Worm (Caenorhabditis elegans) whole organism, young adult: Measurements from ENCODE around the gene F35E8.10.

Experiments used
- B0035.1 ChIP-seq: sonication (generic microtip); optimal IDR thresholded peaks from 2 replicates; lab custom pipeline; 2016; ENCODE audit warnings: missing genetic modification characterization, mild to moderate bottlenecking, missing compliant biosample characterization, missing genotype, missing genetic modification reagents
- B0261.1 ChIP-seq: sonication (generic microtip); optimal IDR thresholded peaks from 2 replicates; lab custom pipeline; 2016; ENCODE audit warnings: mild to moderate bottlenecking, missing genetic modification characterization, moderate library complexity, missing compliant biosample characterization
- D2030.7 ChIP-seq: fragments of 200-800 bp; sonication (Bioruptor generic); IDR thresholded peaks from 2 replicates; pipeline ENCODE4 v1.3.6; 2022; ENCODE audit warnings: missing genetic modification reagents, missing genetic modification characterization, missing compliant biosample characterization
- F22D6.2 ChIP-seq: sonication (generic microtip); optimal IDR thresholded peaks from 2 replicates; lab custom pipeline; 2016; ENCODE audit warnings: mild to moderate bottlenecking, missing genetic modification characterization, missing compliant biosample characterization
- F23B12.7 ChIP-seq: sonication (generic microtip); optimal IDR thresholded peaks from 2 replicates; lab custom pipeline; 2017; ENCODE audit warnings: missing genetic modification characterization, mild to moderate bottlenecking, missing compliant biosample characterization, antibody characterized with exemption, moderate library complexity; ENCODE audit not compliant: insufficient read depth
- F49E8.2 ChIP-seq: sonication (generic microtip); optimal IDR thresholded peaks from 3 replicates; lab custom pipeline; 2017; ENCODE audit warnings: missing genetic modification characterization, mild to moderate bottlenecking, missing compliant biosample characterization, antibody characterized with exemption, moderate library complexity; ENCODE audit not compliant: insufficient read depth
- F55B11.4 ChIP-seq: sonication (generic microtip); optimal IDR thresholded peaks from 2 replicates; lab custom pipeline; 2016; ENCODE audit warnings: missing compliant biosample characterization, missing genetic modification characterization, borderline replicate concordance; ENCODE audit not compliant: insufficient read depth
- K12H6.12 ChIP-seq: fragments of 200-800 bp; sonication (Bioruptor generic); optimal IDR thresholded peaks from 2 replicates; lab custom pipeline; 2018; ENCODE audit warnings: mild to moderate bottlenecking, missing genetic modification characterization, missing compliant biosample characterization
- T26A5.8 ChIP-seq: sonication (generic microtip); optimal IDR thresholded peaks from 2 replicates; lab custom pipeline; 2016; ENCODE audit warnings: missing genetic modification characterization, missing compliant biosample characterization
- Y53F4B.3 ChIP-seq: fragments of 200-800 bp; sonication (Bioruptor generic); IDR thresholded peaks from 2 replicates; pipeline ENCODE4 v1.3.6; 2022; ENCODE audit warnings: missing genetic modification reagents, missing genetic modification characterization, missing compliant biosample characterization
- Y95B8A.8 ChIP-seq: fragments of 200-800 bp; sonication (Bioruptor generic); IDR thresholded peaks from 2 replicates; pipeline ENCODE4 v1.3.6; 2022; ENCODE audit warnings: missing genetic modification reagents, missing genetic modification characterization, missing compliant biosample characterization
- ama-1 ChIP-seq, 3 experiments: fragments of 150-350 bp in 1 of 3; sonication (generic microtip) in 2 of 3; optimal IDR thresholded peaks; 2 replicates each; lab custom pipeline; 2014 to 2018; ENCODE audit warnings: missing biosample characterization in 2 of 3, missing genetic modification characterization in 2 of 3, missing genetic modification reagents in 2 of 3
- atf-7 ChIP-seq: sonication (generic microtip); optimal IDR thresholded peaks from 2 replicates; lab custom pipeline; 2017; ENCODE audit warnings: mild to moderate bottlenecking, missing genetic modification characterization, missing compliant biosample characterization
- cebp-1 ChIP-seq, 2 experiments: fragments of 200-800 bp in 1 of 2; sonication (Bioruptor generic) in 1 of 2; sonication (generic microtip) in 1 of 2; IDR thresholded peaks in 1 of 2; optimal IDR thresholded peaks in 1 of 2; 2 replicates each; pipeline versions ENCODE4 v1.3.6 to Lab custom; 2017 to 2022; ENCODE audit warnings: missing compliant biosample characterization in 2 of 2, missing genetic modification characterization in 2 of 2, mild to moderate bottlenecking in 1 of 2, missing genetic modification reagents in 1 of 2, moderate library complexity in 1 of 2
- die-1 ChIP-seq: sonication (generic microtip); optimal IDR thresholded peaks from 2 replicates; lab custom pipeline; 2016; ENCODE audit warnings: missing genotype, mild to moderate bottlenecking, missing genetic modification characterization, missing compliant biosample characterization
- dpff-1 ChIP-seq: sonication (generic microtip); optimal IDR thresholded peaks from 2 replicates; lab custom pipeline; 2017; ENCODE audit warnings: mild to moderate bottlenecking, missing genetic modification characterization, missing compliant biosample characterization
- egl-18 ChIP-seq: fragments of 200-800 bp; sonication (Bioruptor generic); IDR thresholded peaks from 2 replicates; pipeline ENCODE4 v1.3.6; 2022; ENCODE audit warnings: missing genetic modification reagents, missing genetic modification characterization, missing compliant biosample characterization
- egl-44 ChIP-seq: fragments of 200-800 bp; sonication (Bioruptor generic); IDR thresholded peaks from 2 replicates; pipeline ENCODE4 v1.3.6; 2022; ENCODE audit warnings: missing genetic modification reagents, missing genetic modification characterization, missing compliant biosample characterization
- egrh-3 ChIP-seq: fragments of 200-800 bp; sonication (Bioruptor generic); IDR thresholded peaks from 2 replicates; pipeline ENCODE4 v1.3.6; 2022; ENCODE audit warnings: missing genetic modification reagents, missing genetic modification characterization, missing compliant biosample characterization
- hlh-12 ChIP-seq: sonication (generic microtip); optimal IDR thresholded peaks from 2 replicates; lab custom pipeline; 2016; ENCODE audit warnings: missing genetic modification characterization, missing compliant biosample characterization
- hrde-1 ChIP-seq: sonication (generic microtip); optimal IDR thresholded peaks from 2 replicates; lab custom pipeline; 2016; ENCODE audit warnings: missing genetic modification characterization, mild to moderate bottlenecking, missing compliant biosample characterization, moderate library complexity, missing genotype, missing genetic modification reagents, borderline replicate concordance
- hsf-1 ChIP-seq: fragments of 200-800 bp; sonication (Bioruptor generic); IDR thresholded peaks from 2 replicates; pipeline ENCODE4 v1.3.6; 2022; ENCODE audit warnings: missing genetic modification reagents, missing genetic modification characterization, missing compliant biosample characterization
- let-526 ChIP-seq: fragments of 200-800 bp; sonication (Bioruptor generic); IDR thresholded peaks from 2 replicates; pipeline ENCODE4 v1.3.6; 2022; ENCODE audit warnings: missing genetic modification reagents, missing genetic modification characterization, missing compliant biosample characterization
- lin-35 ChIP-seq, 3 experiments: fragments of 150-350 bp in 2 of 3; sonication (generic microtip) in 1 of 3; optimal IDR thresholded peaks; 2 replicates each; lab custom pipeline; 2014 to 2018; ENCODE audit warnings: missing biosample characterization in 3 of 3, missing genetic modification characterization in 3 of 3, missing genetic modification reagents in 3 of 3
- lin-40 ChIP-seq: sonication (generic microtip); optimal IDR thresholded peaks from 2 replicates; lab custom pipeline; 2016; ENCODE audit warnings: missing genetic modification characterization, mild to moderate bottlenecking, missing compliant biosample characterization, missing genotype, missing genetic modification reagents
- lin-54 ChIP-seq: fragments of 200-800 bp; sonication (Bioruptor generic); optimal IDR thresholded peaks from 2 replicates; lab custom pipeline; 2018; ENCODE audit warnings: mild to moderate bottlenecking, missing genetic modification characterization, missing compliant biosample characterization
- lsy-27 ChIP-seq: sonication (generic microtip); optimal IDR thresholded peaks from 2 replicates; lab custom pipeline; 2017; ENCODE audit warnings: missing genetic modification characterization, mild to moderate bottlenecking, missing compliant biosample characterization, antibody characterized with exemption, missing genotype, borderline replicate concordance; ENCODE audit not compliant: insufficient read depth
- madf-3 ChIP-seq: fragments of 200-800 bp; sonication (Bioruptor generic); IDR thresholded peaks from 2 replicates; pipeline ENCODE4 v1.3.6; 2022; ENCODE audit warnings: missing genetic modification reagents, missing genetic modification characterization, missing compliant biosample characterization
- madf-8 ChIP-seq: fragments of 200-800 bp; sonication (Bioruptor generic); conservative IDR thresholded peaks from 2 replicates; pipeline ENCODE4 v1.3.6; 2022; ENCODE audit warnings: missing genetic modification reagents, missing genetic modification characterization, missing compliant biosample characterization
- mes-4 ChIP-seq: sonication (generic microtip); optimal IDR thresholded peaks from 2 replicates; lab custom pipeline; 2016; ENCODE audit warnings: missing genotype, missing genetic modification characterization, missing compliant biosample characterization
- nfyb-1 ChIP-seq: fragments of 200-800 bp; sonication (Bioruptor generic); IDR thresholded peaks from 2 replicates; pipeline ENCODE4 v1.3.6; 2022; ENCODE audit warnings: missing genetic modification reagents, missing genetic modification characterization, missing compliant biosample characterization
- nhr-120 ChIP-seq: fragments of 200-800 bp; sonication (Bioruptor generic); IDR thresholded peaks from 2 replicates; pipeline ENCODE4 v1.3.6; 2022; ENCODE audit warnings: missing genetic modification characterization, missing compliant biosample characterization
- nhr-179 ChIP-seq: sonication (generic microtip); optimal IDR thresholded peaks from 2 replicates; lab custom pipeline; 2016; ENCODE audit warnings: mild to moderate bottlenecking, missing genetic modification characterization, missing compliant biosample characterization
- nhr-27 ChIP-seq: fragments of 200-800 bp; sonication (Bioruptor generic); optimal IDR thresholded peaks from 2 replicates; lab custom pipeline; 2018; ENCODE audit warnings: mild to moderate bottlenecking, missing genetic modification characterization, moderate library complexity, missing compliant biosample characterization
- pbrm-1 ChIP-seq: fragments of 200-800 bp; sonication (Bioruptor generic); IDR thresholded peaks from 2 replicates; pipeline ENCODE4 v1.3.6; 2022; ENCODE audit warnings: missing genetic modification reagents, missing genetic modification characterization, missing compliant biosample characterization
- pha-4 ChIP-seq: fragments of 150-350 bp; sonication (generic microtip); optimal IDR thresholded peaks from 2 replicates; lab custom pipeline; 2014; ENCODE audit warnings: missing biosample characterization, missing genetic modification reagents, missing genetic modification characterization
- rcor-1 ChIP-seq: fragments of 200-800 bp; sonication (Bioruptor generic); IDR thresholded peaks from 2 replicates; pipeline ENCODE4 v1.3.6; 2022; ENCODE audit warnings: missing genetic modification reagents, missing genetic modification characterization, missing compliant biosample characterization
- sdz-38 ChIP-seq: sonication (generic microtip); optimal IDR thresholded peaks from 2 replicates; lab custom pipeline; 2016; ENCODE audit warnings: missing genotype, missing genetic modification characterization, missing compliant biosample characterization
- sea-2 ChIP-seq: fragments of 200-800 bp; sonication (Bioruptor generic); IDR thresholded peaks from 2 replicates; pipeline ENCODE4 v1.3.6; 2022; ENCODE audit warnings: missing genetic modification characterization, missing compliant biosample characterization
- snpc-1.1 ChIP-seq: sonication (generic microtip); optimal IDR thresholded peaks from 2 replicates; lab custom pipeline; 2017; ENCODE audit warnings: missing genetic modification characterization, mild to moderate bottlenecking, missing compliant biosample characterization, antibody characterized with exemption, moderate library complexity, missing genotype, missing genetic modification reagents; ENCODE audit not compliant: insufficient read depth
- tbp1 ChIP-seq: fragments of 200-800 bp; sonication (Bioruptor generic); optimal IDR thresholded peaks from 2 replicates; lab custom pipeline; 2018; ENCODE audit warnings: mild to moderate bottlenecking, missing genetic modification characterization, missing compliant biosample characterization
- tbx-9 ChIP-seq: sonication (generic microtip); optimal IDR thresholded peaks from 2 replicates; lab custom pipeline; 2016; ENCODE audit warnings: borderline replicate concordance, missing genetic modification characterization, inconsistent platforms, missing compliant biosample characterization
- unc-130 ChIP-seq: sonication (generic microtip); optimal IDR thresholded peaks from 2 replicates; lab custom pipeline; 2016; ENCODE audit warnings: missing genetic modification reagents, missing genetic modification characterization, missing compliant biosample characterization
- zim-3 ChIP-seq: sonication (generic microtip); optimal IDR thresholded peaks from 2 replicates; lab custom pipeline; 2017; ENCODE audit warnings: mild to moderate bottlenecking, missing genetic modification characterization, moderate library complexity, missing compliant biosample characterization
- ztf-18 ChIP-seq: sonication (generic microtip); optimal IDR thresholded peaks from 2 replicates; lab custom pipeline; 2016; ENCODE audit warnings: missing genotype, mild to moderate bottlenecking, missing genetic modification characterization, missing compliant biosample characterization
- ztf-25 ChIP-seq: fragments of 200-800 bp; sonication (Bioruptor generic); IDR thresholded peaks from 2 replicates; pipeline ENCODE4 v1.3.6; 2022; ENCODE audit warnings: missing genetic modification reagents, missing genetic modification characterization, missing compliant biosample characterization

The F35E8.10 gene

ce11 chrV:15873762-15874161 lies 46.4 kb downstream of the F35E8.10 start (continued):
- TF ChIP-seq F49E8.2 (tag; lab: Kevin White, UChicago) (peak; percentile 51), ama-1 (optimal IDR thresholded peaks at IDR 0.05; lab: Kevin White, UChicago) (no peak), ama-1 (GFP tag; optimal IDR thresholded peaks at IDR 0.05; lab: Kevin White, UChicago) (peak; percentile 93 to 96), die-1 (tag; lab: Kevin White, UChicago) (peak; percentile 98), Y95B8A.8 (0 out of 2 replicates have a peak, but pooled peaks have one; percentile 60), lsy-27 (peak; percentile 89), nhr-120 (GFP tag; lab: Robert Waterston, UW) (peak; percentile 95), unc-130 (GFP tag; lab: Kevin White, UChicago) (peak; percentile 81), nhr-179 (tag; lab: Kevin White, UChicago) (peak; percentile 86), K12H6.12 (tag; lab: Kevin White, UChicago) (peak; percentile 77), pha-4 (no peak), F55B11.4 (tag; lab: Kevin White, UChicago) (no peak), egl-18 (GFP tag; lab: Robert Waterston, UW) (peak; percentile 83; the same call in 1 of the 2 replicates), F22D6.2 (tag; lab: Kevin White, UChicago) (peak; percentile 67), Y53F4B.3 (GFP tag; lab: Robert Waterston, UW) (peak; percentile 50; the same call in 1 of the 2 replicates), madf-3 (GFP tag; lab: Robert Waterston, UW) (peak; percentile 88), tbx-9 (tag; lab: Kevin White, UChicago) (peak; percentile 96), lin-35 (GFP tag; optimal IDR thresholded peaks at IDR 0.05; lab: Kevin White, UChicago) (peak in 2 of 3 experiments; percentile 30 to 82), sdz-38 (no peak), snpc-1.1 (peak; percentile 83), pbrm-1 (peak; percentile 91), B0261.1 (tag; lab: Kevin White, UChicago) (peak; percentile 99), D2030.7 (peak; percentile 87), sea-2 (GFP tag; lab: Robert Waterston, UW) (peak; percentile 91), atf-7 (tag; lab: Kevin White, UChicago) (peak; percentile 88), mes-4 (tag; lab: Kevin White, UChicago) (peak; percentile 93), F23B12.7 (tag; lab: Kevin White, UChicago) (peak; percentile 98), T26A5.8 (tag; lab: Kevin White, UChicago) (peak; percentile 95), nfyb-1 (GFP tag; lab: Robert Waterston, UW) (peak; percentile 94), ztf-25 (GFP tag; lab: Robert Waterston, UW) (peak; percentile 95), nhr-27 (tag; lab: Kevin White, UChicago) (peak; percentile 91), ztf-18 (tag; lab: Kevin White, UChicago) (peak; percentile 85), tbp1 (peak; percentile 100), zim-3 (tag; lab: Kevin White, UChicago) (peak; percentile 98), egl-44 (peak; percentile 96), lin-54 (GFP tag; lab: Kevin White, UChicago) (peak; percentile 84), hlh-12 (tag; lab: Kevin White, UChicago) (peak; percentile 92), rcor-1 (GFP tag; lab: Robert Waterston, UW) (peak; percentile 87), madf-8 (GFP tag; lab: Robert Waterston, UW) (peak; percentile 43), lin-40 (tag; lab: Kevin White, UChicago) (no peak), hrde-1 (tag; lab: Kevin White, UChicago) (peak; percentile 93), dpff-1 (tag; lab: Kevin White, UChicago) (peak; percentile 79), hsf-1 (GFP tag; lab: Robert Waterston, UW) (peak; percentile 67; the same call in 1 of the 2 replicates), let-526 (GFP tag; lab: Robert Waterston, UW) (peak; percentile 89), B0035.1 (tag; lab: Kevin White, UChicago) (peak; percentile 82), egrh-3 (GFP tag; lab: Robert Waterston, UW) (peak; percentile 69), cebp-1 (GFP tag; IDR thresholded peaks at IDR 0.05; lab: Robert Waterston, UW) (peak; percentile 68; the same call in 1 of the 2 replicates), cebp-1 (tag; optimal IDR thresholded peaks at IDR 0.05; lab: Kevin White, UChicago) (peak; percentile 90)
